Fruit fly (Drosophila melanogaster) whole organism, wandering third instar larva: ENCODE data around the gene bur.

ENCODE experiments used
- Dfd ChIP-seq: fragments of >200 bp; optimal IDR thresholded peaks from 2 replicates; lab custom pipeline; 2017; ENCODE audit warnings: missing biosample characterization, missing genetic modification characterization
- Hnf4 ChIP-seq: fragments of 200-800 bp; sonication (Bioruptor generic); optimal IDR thresholded peaks from 2 replicates; lab custom pipeline; 2016; ENCODE audit warnings: missing biosample characterization, mild to moderate bottlenecking, missing genetic modification characterization
- Hr78 ChIP-seq: fragments of >200 bp; optimal IDR thresholded peaks from 2 replicates; lab custom pipeline; 2017; ENCODE audit warnings: missing biosample characterization, missing genetic modification characterization
- Hr83 ChIP-seq: fragments of 200-300 bp; sonication (Bioruptor generic); optimal IDR thresholded peaks from 2 replicates; lab custom pipeline; 2016; ENCODE audit warnings: missing biosample characterization, mild to moderate bottlenecking, missing genetic modification characterization, moderate library complexity; ENCODE audit not compliant: poor library complexity, severe bottlenecking
- Jra ChIP-seq: sonication (Bioruptor generic); optimal IDR thresholded peaks from 2 replicates; lab custom pipeline; 2016; ENCODE audit warnings: missing biosample characterization, missing genetic modification characterization
- Mio ChIP-seq: sonication (Bioruptor generic); optimal IDR thresholded peaks from 2 replicates; lab custom pipeline; 2016; ENCODE audit warnings: missing biosample characterization, missing genetic modification characterization
- N ChIP-seq: fragments of >200 bp; optimal IDR thresholded peaks from 2 replicates; lab custom pipeline; 2018; ENCODE audit warnings: missing biosample characterization, missing external identifiers, missing genetic modification characterization
- OdsH ChIP-seq: fragments of 200-800 bp; sonication (Bioruptor generic); optimal IDR thresholded peaks from 2 replicates; lab custom pipeline; 2016; ENCODE audit warnings: missing biosample characterization, mild to moderate bottlenecking, missing genetic modification characterization
- h ChIP-seq: fragments of 200-800 bp; sonication (Bioruptor generic); optimal IDR thresholded peaks from 3 replicates; lab custom pipeline; 2016; ENCODE audit warnings: missing biosample characterization, mild to moderate bottlenecking, missing genetic modification characterization
- lola ChIP-seq: fragments of >200 bp; optimal IDR thresholded peaks from 2 replicates; lab custom pipeline; 2017; ENCODE audit warnings: missing biosample characterization, missing genetic modification characterization
- psq ChIP-seq: fragments of 200-800 bp; sonication (Bioruptor generic); optimal IDR thresholded peaks from 3 replicates; lab custom pipeline; 2017; ENCODE audit warnings: missing biosample characterization, mild to moderate bottlenecking, missing genetic modification characterization, moderate library complexity
- sage ChIP-seq: fragments of 200-800 bp; sonication (Bioruptor generic); optimal IDR thresholded peaks from 2 replicates; lab custom pipeline; 2016; ENCODE audit warnings: missing biosample characterization, mild to moderate bottlenecking, missing genetic modification characterization
- usp ChIP-seq: fragments of >200 bp; optimal IDR thresholded peaks from 2 replicates; lab custom pipeline; 2017; ENCODE audit warnings: missing biosample characterization, missing genetic modification characterization

- no peak for TF ChIP-seq Dfd (GFP tag; lab: Kevin White, UChicago)
- no peak for TF ChIP-seq h
- no peak for TF ChIP-seq usp (GFP tag; lab: Kevin White, UChicago)
- no peak for TF ChIP-seq OdsH (GFP tag; lab: Kevin White, UChicago)
- no peak for TF ChIP-seq Mio (GFP tag; lab: Kevin White, UChicago)
- TF ChIP-seq N = no peak
- no peak for TF ChIP-seq Hr83
- no peak for TF ChIP-seq sage (GFP tag; lab: Kevin White, UChicago)
- no peak for TF ChIP-seq Hnf4 (GFP tag; lab: Kevin White, UChicago)
- TF ChIP-seq lola (GFP tag; lab: Kevin White, UChicago) = no peak
- no peak for TF ChIP-seq psq (GFP tag; lab: Kevin White, UChicago)
- TF ChIP-seq Hr78 = no peak
- TF ChIP-seq Jra (GFP tag; lab: Kevin White, UChicago) = no peak
These were observed 31.2 kb downstream of the bur start, which contains the start of gene del for dm6 chr2L:21148242-21148641.
